Worm (Caenorhabditis elegans): ENCODE measurements around the gene tbc-9.
"Not testable (repeated sequence)": the region's sequence is repeated elsewhere in the genome, so short reads cannot be mapped to it uniquely, and the experiment has no call there.

Gene tbc-9

ce11 chrIV:13505144-13505543, 2.5 kb upstream of the tbc-9 start, which contains the start of gene seld-1:
Gene seld-1, plus strand, starts transcription at chrIV:13505444.
- TF ChIP-seq C08G9.2 (tag; optimal IDR thresholded peaks at IDR 0.05) = no peak
- TF ChIP-seq lin-11 (tag; optimal IDR thresholded peaks at IDR 0.05) = no peak
- TF ChIP-seq nhr-232 (tag; optimal IDR thresholded peaks at IDR 0.05) = no peak
- no peak for TF ChIP-seq hlh-15 (tag; optimal IDR thresholded peaks at IDR 0.05)
- no peak for TF ChIP-seq madf-2 (tag; optimal IDR thresholded peaks at IDR 0.05)
- no peak for TF ChIP-seq tbx-7 (tag; optimal IDR thresholded peaks at IDR 0.05)
- no peak for TF ChIP-seq ceh-6 (GFP tag; optimal IDR thresholded peaks at IDR 0.05)
- no peak for TF ChIP-seq pqm-1 (tag; optimal IDR thresholded peaks at IDR 0.05)
- TF ChIP-seq nfya-1 (tag; optimal IDR thresholded peaks at IDR 0.05) = no peak
- TF ChIP-seq odd-2 (tag; optimal IDR thresholded peaks at IDR 0.05) = no peak
- no peak for TF ChIP-seq ama-1 (optimal IDR thresholded peaks at IDR 0.05)
- no peak for TF ChIP-seq pag-3 (tag; optimal IDR thresholded peaks at IDR 0.05; ENCODE audit: borderline replicate concordance)
- TF ChIP-seq Y22D7AL.16 (tag; optimal IDR thresholded peaks at IDR 0.05) = no peak
- no peak for TF ChIP-seq ceh-18 (tag; optimal IDR thresholded peaks at IDR 0.05)
- TF ChIP-seq hlh-8 (tag; optimal IDR thresholded peaks at IDR 0.05) = no peak
- TF ChIP-seq pha-2 (tag; optimal IDR thresholded peaks at IDR 0.05) = no peak
- TF ChIP-seq pha-4 (tag; optimal IDR thresholded peaks at IDR 0.05) = no peak
- no peak for TF ChIP-seq fax-1 (tag; optimal IDR thresholded peaks at IDR 0.05)
- no peak for TF ChIP-seq ahr-1 (tag; optimal IDR thresholded peaks at IDR 0.05)

ce11 chrIV:13504065-13504464, 1.4 kb upstream of the tbc-9 start:
- 0 out of 2 replicates have a peak, but pooled peaks have one; percentile 19 for TF ChIP-seq unc-3 (GFP tag; conservative IDR thresholded peaks at IDR 0.05)
- TF ChIP-seq unc-3 (tag; optimal IDR thresholded peaks at IDR 0.05) = not testable (repeated sequence)

- TF ChIP-seq fax-1 (tag; optimal IDR thresholded peaks at IDR 0.05) (no peak), ets-4 (tag; optimal IDR thresholded peaks at IDR 0.05) (no peak), npax-4 (tag; optimal IDR thresholded peaks at IDR 0.05) (no peak), ceh-2 (tag; optimal IDR thresholded peaks at IDR 0.05) (no peak), sdc-2 (tag; optimal IDR thresholded peaks at IDR 0.05) (no peak), K09A11.1 (tag; optimal IDR thresholded peaks at IDR 0.05; ENCODE audit: insufficient read depth) (no peak), ahr-1 (tag; optimal IDR thresholded peaks at IDR 0.05) (no peak), pha-4 (tag; optimal IDR thresholded peaks at IDR 0.05) (no peak), ttx-3 (tag; optimal IDR thresholded peaks at IDR 0.05) (no peak), ceh-6 (GFP tag; optimal IDR thresholded peaks at IDR 0.05) (no peak), hlh-30 (tag; optimal IDR thresholded peaks at IDR 0.05; ENCODE audit: insufficient read depth) (no peak), madf-2 (tag; optimal IDR thresholded peaks at IDR 0.05) (no peak), hlh-8 (tag; optimal IDR thresholded peaks at IDR 0.05) (no peak), unc-3 (GFP tag; conservative IDR thresholded peaks at IDR 0.05) (no peak), unc-3 (tag; optimal IDR thresholded peaks at IDR 0.05) (no peak)
Observed at ce11 chrIV:13493719-13494118, 8.9 kb downstream of the tbc-9 start.

ce11 chrIV:13492271-13492670, 10.4 kb downstream of the tbc-9 start, which contains the start of gene Y45F10A.7:
Gene Y45F10A.7, plus strand, starts transcription at chrIV:13492571.
- TF ChIP-seq lin-11 (tag; optimal IDR thresholded peaks at IDR 0.05) (no peak), nfya-1 (tag; optimal IDR thresholded peaks at IDR 0.05) (no peak)

- TF ChIP-seq pqm-1 (tag; optimal IDR thresholded peaks at IDR 0.05) (no peak), nfya-1 (tag; optimal IDR thresholded peaks at IDR 0.05) (peak; percentile 83)
Observed at ce11 chrIV:13487596-13487995, 15.1 kb downstream of the tbc-9 start.

- no peak for TF ChIP-seq unc-42 (tag; optimal IDR thresholded peaks at IDR 0.05)
- TF ChIP-seq pha-4 (tag; optimal IDR thresholded peaks at IDR 0.05) = no peak
- no peak for TF ChIP-seq K02D7.2 (tag; optimal IDR thresholded peaks at IDR 0.05)
- no peak for TF ChIP-seq pag-3 (tag; optimal IDR thresholded peaks at IDR 0.05; ENCODE audit: borderline replicate concordance)
- TF ChIP-seq ttx-3 (tag; optimal IDR thresholded peaks at IDR 0.05) = no peak
- TF ChIP-seq nhr-11 (tag; optimal IDR thresholded peaks at IDR 0.05) = no peak
- TF ChIP-seq ets-4 (tag; optimal IDR thresholded peaks at IDR 0.05) = peak; percentile 79
- TF ChIP-seq pax-1 (tag; optimal IDR thresholded peaks at IDR 0.05) = no peak
- no peak for TF ChIP-seq che-1 (tag; optimal IDR thresholded peaks at IDR 0.05)
- no peak for TF ChIP-seq ceh-6 (GFP tag; optimal IDR thresholded peaks at IDR 0.05)
- no peak for TF ChIP-seq hlh-30 (tag; optimal IDR thresholded peaks at IDR 0.05; ENCODE audit: insufficient read depth)
- no peak for TF ChIP-seq ceh-18 (tag; optimal IDR thresholded peaks at IDR 0.05)
- TF ChIP-seq fkh-10 (GFP tag; optimal IDR thresholded peaks at IDR 0.05) = no peak
- no peak for TF ChIP-seq hlh-13 (GFP tag; optimal IDR thresholded peaks at IDR 0.05)
- peak; percentile 62 for TF ChIP-seq tbx-7 (tag; optimal IDR thresholded peaks at IDR 0.05)
- no peak for TF ChIP-seq ceh-30 (tag; optimal IDR thresholded peaks at IDR 0.05)
- TF ChIP-seq dmd-4 (tag; optimal IDR thresholded peaks at IDR 0.05; ENCODE audit: borderline replicate concordance) = no peak
- TF ChIP-seq sox-4 (tag; optimal IDR thresholded peaks at IDR 0.05) = no peak
- no peak for TF ChIP-seq ceh-22 (tag; optimal IDR thresholded peaks at IDR 0.05)
- no peak for TF ChIP-seq ceh-19 (GFP tag; optimal IDR thresholded peaks at IDR 0.05)
- no peak for TF ChIP-seq ahr-1 (tag; optimal IDR thresholded peaks at IDR 0.05)
- TF ChIP-seq lin-11 (tag; optimal IDR thresholded peaks at IDR 0.05) = no peak
- no peak for TF ChIP-seq pat-9 (tag; optimal IDR thresholded peaks at IDR 0.05)
- TF ChIP-seq hlh-15 (tag; optimal IDR thresholded peaks at IDR 0.05) = no peak
Observed at ce11 chrIV:13487019-13487418, 15.6 kb downstream of the tbc-9 start.
